Fruit fly (Drosophila melanogaster) whole organism, embryonic: ENCODE measurements around the gene CG7213.
A peak's percentile ranks its signal among the peaks of the same experiment; 100 is the strongest.

Experiments used
- ATbp ChIP-seq: fragments of 200-800 bp; sonication (Bioruptor generic); optimal IDR thresholded peaks from 2 replicates; lab custom pipeline; 2017; ENCODE audit warnings: missing biosample characterization, mild to moderate bottlenecking, missing genetic modification characterization, missing genetic modification reagents
- Atf6 ChIP-seq: fragments of 200-800 bp; sonication (Bioruptor generic); IDR thresholded peaks from 2 replicates; pipeline ENCODE4 v1.3.6; 2022; ENCODE audit warnings: missing biosample characterization, missing genetic modification characterization
- CG10979 ChIP-seq: fragments of 200-800 bp; sonication (Bioruptor generic); optimal IDR thresholded peaks from 2 replicates; lab custom pipeline; 2018; ENCODE audit warnings: missing biosample characterization, mild to moderate bottlenecking, missing genetic modification characterization, moderate library complexity
- CG12299 ChIP-seq: fragments of 200-800 bp; sonication (Bioruptor generic); optimal IDR thresholded peaks from 2 replicates; lab custom pipeline; 2018; ENCODE audit warnings: missing biosample characterization, mild to moderate bottlenecking, missing genetic modification characterization
- CG1529 ChIP-seq: fragments of 200-800 bp; sonication (Bioruptor generic); optimal IDR thresholded peaks from 3 replicates; lab custom pipeline; 2018; ENCODE audit warnings: missing biosample characterization, missing genetic modification characterization
- CG15601 ChIP-seq: fragments of 200-800 bp; sonication (Bioruptor generic); optimal IDR thresholded peaks from 3 replicates; lab custom pipeline; 2019; ENCODE audit warnings: missing biosample characterization, mild to moderate bottlenecking, missing genetic modification characterization, moderate library complexity
- CG1602 ChIP-seq: fragments of 200-800 bp; sonication (Bioruptor generic); optimal IDR thresholded peaks from 3 replicates; lab custom pipeline; 2016; ENCODE audit warnings: missing biosample characterization, missing genetic modification characterization
- CG17802 ChIP-seq: fragments of 200-800 bp; sonication (Bioruptor generic); optimal IDR thresholded peaks from 2 replicates; lab custom pipeline; 2018; ENCODE audit warnings: missing biosample characterization, mild to moderate bottlenecking, missing genetic modification characterization, moderate library complexity
- CG18599 ChIP-seq: fragments of 200-800 bp; sonication (Bioruptor generic); optimal IDR thresholded peaks from 3 replicates; lab custom pipeline; 2017; ENCODE audit warnings: missing biosample characterization, missing genetic modification characterization, mild to moderate bottlenecking, moderate library complexity, missing genetic modification reagents
- CG2875 ChIP-seq: fragments of 200-800 bp; sonication (Bioruptor generic); optimal IDR thresholded peaks from 2 replicates; lab custom pipeline; 2017; ENCODE audit warnings: missing biosample characterization, mild to moderate bottlenecking, missing genetic modification characterization, missing genetic modification reagents
- CG30020 ChIP-seq: fragments of 200-800 bp; optimal IDR thresholded peaks from 2 replicates; lab custom pipeline; 2019; ENCODE audit warnings: missing biosample characterization, mild to moderate bottlenecking, missing genetic modification characterization, moderate library complexity
- CG3281 ChIP-seq: fragments of 200-800 bp; sonication (Bioruptor generic); optimal IDR thresholded peaks from 3 replicates; lab custom pipeline; 2017; ENCODE audit warnings: missing biosample characterization, mild to moderate bottlenecking, missing genetic modification characterization
- CG3838 ChIP-seq: fragments of 200-800 bp; sonication (Bioruptor generic); optimal IDR thresholded peaks from 3 replicates; lab custom pipeline; 2016; ENCODE audit warnings: missing biosample characterization, missing genetic modification characterization
- CG3847 ChIP-seq: fragments of 200-800 bp; sonication (Bioruptor generic); IDR thresholded peaks from 2 replicates; pipeline ENCODE4 v1.3.6; 2022; ENCODE audit warnings: missing biosample characterization, missing genetic modification characterization
- CG43689 ChIP-seq: fragments of 200-800 bp; sonication (Bioruptor generic); IDR thresholded peaks from 2 replicates; pipeline ENCODE4 v1.3.6; 2022; ENCODE audit warnings: missing biosample characterization, missing genetic modification characterization
- CG4730 ChIP-seq: fragments of 200-800 bp; sonication (Bioruptor generic); IDR thresholded peaks from 2 replicates; pipeline ENCODE4 v1.3.6; 2022; ENCODE audit warnings: missing biosample characterization, missing genetic modification characterization
- CG4854 ChIP-seq: fragments of 200-800 bp; sonication (Bioruptor generic); optimal IDR thresholded peaks from 2 replicates; lab custom pipeline; 2016; ENCODE audit warnings: missing biosample characterization, missing genetic modification characterization, inconsistent platforms
- CG6254 ChIP-seq: fragments of 200-800 bp; sonication (Bioruptor generic); optimal IDR thresholded peaks from 3 replicates; lab custom pipeline; 2017; ENCODE audit warnings: mild to moderate bottlenecking, missing biosample characterization, missing genetic modification reagents, missing genetic modification characterization
- CG6272 ChIP-seq: fragments of 200-800 bp; sonication (Bioruptor generic); IDR thresholded peaks from 2 replicates; pipeline ENCODE4 v1.3.6; 2022; ENCODE audit warnings: missing biosample characterization, missing genetic modification characterization
- CG6689 ChIP-seq: fragments of 200-800 bp; sonication (Bioruptor generic); IDR thresholded peaks from 2 replicates; pipeline ENCODE4 v1.3.6; 2022; ENCODE audit warnings: missing biosample characterization, missing genetic modification characterization
- CG6765 ChIP-seq: fragments of 200-800 bp; sonication (Bioruptor generic); optimal IDR thresholded peaks from 3 replicates; lab custom pipeline; 2017; ENCODE audit warnings: missing biosample characterization, mild to moderate bottlenecking, missing genetic modification characterization
- CG7357 ChIP-seq: fragments of 200-800 bp; sonication (Bioruptor generic); IDR thresholded peaks from 3 replicates; pipeline ENCODE4 v1.3.6; 2022; ENCODE audit warnings: missing biosample characterization, missing genetic modification characterization
- CG7745 ChIP-seq: fragments of 200-800 bp; sonication (Bioruptor generic); optimal IDR thresholded peaks from 2 replicates; lab custom pipeline; 2018; ENCODE audit warnings: missing biosample characterization, mild to moderate bottlenecking, missing genetic modification characterization, moderate library complexity
- CG9797 ChIP-seq: fragments of 200-800 bp; sonication (Bioruptor generic); optimal IDR thresholded peaks from 3 replicates; lab custom pipeline; 2018; ENCODE audit warnings: missing biosample characterization, mild to moderate bottlenecking, missing genetic modification characterization
- Dfd ChIP-seq, 2 experiments: fragments of >200 bp; optimal IDR thresholded peaks; 2 replicates each; lab custom pipeline; 2017; ENCODE audit warnings: missing biosample characterization in 2 of 2, missing genetic modification characterization in 2 of 2
- Dip2 ChIP-seq: fragments of 200-800 bp; sonication (Bioruptor generic); IDR thresholded peaks from 2 replicates; pipeline ENCODE4 v1.3.6; 2022; ENCODE audit warnings: missing biosample characterization, missing genetic modification characterization
- Eip74EF ChIP-seq, 2 experiments: fragments of 200-800 bp in 1 of 2; fragments of >200 bp in 1 of 2; sonication (Bioruptor generic) in 1 of 2; optimal IDR thresholded peaks; 2 replicates each; lab custom pipeline; 2017 to 2019; ENCODE audit warnings: missing biosample characterization in 2 of 2, missing genetic modification characterization in 2 of 2, mild to moderate bottlenecking in 1 of 2, moderate library complexity in 1 of 2
- Gsc ChIP-seq: fragments of 200-800 bp; sonication (Bioruptor generic); IDR thresholded peaks from 2 replicates; pipeline ENCODE4 v1.3.6; 2022; ENCODE audit warnings: missing biosample characterization, missing genetic modification characterization
- Hr51 ChIP-seq, 2 experiments: fragments of 200-800 bp; sonication (Bioruptor generic); optimal IDR thresholded peaks; 2 replicates in 1 of 2; 3 replicates in 1 of 2; lab custom pipeline; 2016 to 2018; ENCODE audit warnings: missing biosample characterization in 2 of 2, missing genetic modification characterization in 2 of 2, mild to moderate bottlenecking in 1 of 2, moderate library complexity in 1 of 2
- Hsf ChIP-seq: fragments of 200-800 bp; sonication (Bioruptor generic); optimal IDR thresholded peaks from 3 replicates; lab custom pipeline; 2016; ENCODE audit warnings: missing biosample characterization, missing genetic modification characterization
- NFAT ChIP-seq: fragments of 200-800 bp; sonication (Bioruptor generic); IDR thresholded peaks from 2 replicates; pipeline ENCODE4 v1.3.6; 2022; ENCODE audit warnings: missing biosample characterization, missing genetic modification characterization
- NK7.1 ChIP-seq: fragments of 200-800 bp; sonication (Bioruptor generic); optimal IDR thresholded peaks from 3 replicates; lab custom pipeline; 2016; ENCODE audit warnings: missing biosample characterization, missing genetic modification characterization
- ac ChIP-seq: fragments of 200-800 bp; sonication (Bioruptor generic); optimal IDR thresholded peaks from 3 replicates; lab custom pipeline; 2017; ENCODE audit warnings: missing biosample characterization, mild to moderate bottlenecking, missing genetic modification characterization
- amos ChIP-seq: fragments of 200-800 bp; sonication (Bioruptor generic); IDR thresholded peaks from 2 replicates; pipeline ENCODE4 v1.3.6; 2022; ENCODE audit warnings: missing biosample characterization, missing genetic modification characterization; ENCODE audit not compliant: partially characterized antibody
- ase ChIP-seq: fragments of 200-800 bp; sonication (Bioruptor generic); IDR thresholded peaks from 3 replicates; pipeline ENCODE4 v1.3.6; 2022; ENCODE audit warnings: missing biosample characterization, missing genetic modification characterization
- bsh ChIP-seq, 2 experiments: fragments of 200-800 bp; sonication (Bioruptor generic); optimal IDR thresholded peaks; 2 replicates each; lab custom pipeline; 2017 to 2018; ENCODE audit warnings: mild to moderate bottlenecking in 2 of 2, missing biosample characterization in 2 of 2, missing genetic modification characterization in 2 of 2, moderate library complexity in 1 of 2
- btn ChIP-seq: fragments of 200-800 bp; sonication (Bioruptor generic); optimal IDR thresholded peaks from 2 replicates; lab custom pipeline; 2016; ENCODE audit warnings: missing biosample characterization, missing genetic modification characterization
- cas ChIP-seq: fragments of 200-800 bp; sonication (Bioruptor generic); IDR thresholded peaks from 2 replicates; pipeline ENCODE4 v1.3.6; 2022; ENCODE audit warnings: missing biosample characterization, missing genetic modification characterization
- kah ChIP-seq: fragments of 200-800 bp; sonication (Bioruptor generic); optimal IDR thresholded peaks from 2 replicates; lab custom pipeline; 2018; ENCODE audit warnings: missing biosample characterization, mild to moderate bottlenecking, missing genetic modification characterization
- klu ChIP-seq: fragments of 200-800 bp; sonication (Bioruptor generic); IDR thresholded peaks from 2 replicates; pipeline ENCODE4 v1.3.6; 2022; ENCODE audit warnings: missing biosample characterization, missing genetic modification characterization
- knrl ChIP-seq: fragments of 200-800 bp; sonication (Bioruptor generic); IDR thresholded peaks from 3 replicates; pipeline ENCODE4 v1.3.6; 2022; ENCODE audit warnings: missing biosample characterization, missing genetic modification characterization; ENCODE audit not compliant: partially characterized antibody
- lilli ChIP-seq: fragments of 200-800 bp; sonication (Bioruptor generic); optimal IDR thresholded peaks from 3 replicates; lab custom pipeline; 2016; ENCODE audit warnings: missing biosample characterization, missing genetic modification characterization
- nom ChIP-seq: fragments of 200-800 bp; sonication (Bioruptor generic); optimal IDR thresholded peaks from 2 replicates; lab custom pipeline; 2017; ENCODE audit warnings: missing biosample characterization, missing genetic modification characterization, mild to moderate bottlenecking, moderate library complexity, missing genetic modification reagents
- sqz ChIP-seq: fragments of 200-800 bp; sonication (Bioruptor generic); optimal IDR thresholded peaks from 3 replicates; lab custom pipeline; 2018; ENCODE audit warnings: missing biosample characterization, mild to moderate bottlenecking, missing genetic modification characterization
- ssp ChIP-seq: fragments of 200-800 bp; sonication (Bioruptor generic); IDR thresholded peaks from 2 replicates; pipeline ENCODE4 v1.3.6; 2022; ENCODE audit warnings: missing biosample characterization, missing genetic modification characterization
- vnd ChIP-seq: fragments of 200-800 bp; sonication (Bioruptor generic); IDR thresholded peaks from 3 replicates; pipeline ENCODE4 v1.3.6; 2022; ENCODE audit warnings: missing biosample characterization, missing genetic modification characterization; ENCODE audit not compliant: partially characterized antibody
- wek ChIP-seq: fragments of 200-800 bp; sonication (Bioruptor generic); optimal IDR thresholded peaks from 3 replicates; lab custom pipeline; 2018; ENCODE audit warnings: missing biosample characterization, mild to moderate bottlenecking, missing genetic modification characterization, moderate library complexity

Gene CG7213

dm6 chr3L:8185263-8186227 is 54.9 kb downstream of the CG7213 start (continued):
- TF ChIP-seq NFAT (GFP tag; lab: Robert Waterston, UW) (no peak), vnd (GFP tag; lab: Robert Waterston, UW) (no peak), CG30020 (tag; lab: Kevin White, UChicago) (no peak), Atf6 (GFP tag; lab: Robert Waterston, UW) (peak; percentile 67), CG3281 (GFP tag; lab: Kevin White, UChicago) (peak; percentile 64), CG10979 (peak; percentile 42), sqz (GFP tag; lab: Kevin White, UChicago) (no peak), nom (peak; percentile 40), Dfd (GFP tag; optimal IDR thresholded peaks at IDR 0.05; lab: Kevin White, UChicago) (no peak), CG7745 (tag; lab: Kevin White, UChicago) (no peak), amos (GFP tag; lab: Robert Waterston, UW) (no peak), ssp (GFP tag; lab: Robert Waterston, UW) (no peak), knrl (no peak), klu (GFP tag; lab: Robert Waterston, UW) (0 out of 2 replicates have a peak, but pooled peaks have one; percentile 13), CG9797 (GFP tag; lab: Kevin White, UChicago) (no peak), Hsf (GFP tag; lab: Kevin White, UChicago) (peak; percentile 57), CG2875 (GFP tag; lab: Kevin White, UChicago) (no peak), CG1602 (GFP tag; lab: Kevin White, UChicago) (peak; percentile 42), ac (no peak), CG4730 (GFP tag; lab: Robert Waterston, UW) (peak; percentile 42; the same call in 1 of the 2 replicates), Dip2 (no peak), CG12299 (tag; lab: Kevin White, UChicago) (peak; percentile 10), lilli (GFP tag; lab: Kevin White, UChicago) (peak; percentile 64), btn (GFP tag; lab: Kevin White, UChicago) (peak; percentile 16), NK7.1 (GFP tag; lab: Kevin White, UChicago) (no peak), CG6272 (GFP tag; lab: Robert Waterston, UW) (peak; percentile 46; the same call in 1 of the 2 replicates), CG17802 (tag; lab: Kevin White, UChicago) (no peak), CG7357 (peak; percentile 53; the same call in 1 of the 3 replicates), wek (no peak), Gsc (GFP tag; lab: Robert Waterston, UW) (peak; percentile 30; the same call in 1 of the 2 replicates), CG4854 (GFP tag; lab: Kevin White, UChicago) (no peak), ATbp (GFP tag; lab: Kevin White, UChicago) (peak; percentile 26), CG1529 (GFP tag; lab: Kevin White, UChicago) (peak; percentile 2), CG18599 (GFP tag; lab: Kevin White, UChicago) (peak; percentile 80), CG3847 (GFP tag; lab: Robert Waterston, UW) (peak; percentile 23; the same call in 1 of the 2 replicates), CG6254 (peak; percentile 21), Hr51 (GFP tag; optimal IDR thresholded peaks at IDR 0.05; lab: Kevin White, UChicago) (peak; percentile 37 to 62), kah (GFP tag; lab: Kevin White, UChicago) (no peak), bsh (GFP tag; optimal IDR thresholded peaks at IDR 0.05; lab: Kevin White, UChicago) (peak in 1 of 2 experiments; percentile 34), CG6765 (peak; percentile 4), CG6689 (GFP tag; lab: Robert Waterston, UW) (peak; percentile 46), cas (GFP tag; lab: Robert Waterston, UW) (no peak), ase (GFP tag; lab: Robert Waterston, UW) (0 out of 3 replicates have a peak, but pooled peaks have one; percentile 37), CG43689 (GFP tag; lab: Robert Waterston, UW) (no peak), Eip74EF (GFP tag; optimal IDR thresholded peaks at IDR 0.05; lab: Kevin White, UChicago) (peak in 1 of 2 experiments; percentile 27), CG3838 (GFP tag; lab: Kevin White, UChicago) (no peak), CG15601 (tag; lab: Kevin White, UChicago) (no peak)
